Fruit fly (Drosophila melanogaster) whole organism, prepupa: ENCODE results near the gene bys.

Source experiments
- Blimp-1 ChIP-seq: fragments of 200-800 bp; sonication (Bioruptor generic); optimal IDR thresholded peaks from 3 replicates; lab custom pipeline; 2017; ENCODE audit warnings: missing biosample characterization, missing genetic modification characterization, mild to moderate bottlenecking, moderate library complexity, missing genetic modification reagents
- CG10631 ChIP-seq: fragments of 200-800 bp; sonication (Bioruptor generic); optimal IDR thresholded peaks from 2 replicates; lab custom pipeline; 2016; ENCODE audit warnings: missing biosample characterization, missing genetic modification characterization
- CG11294 ChIP-seq: fragments of 200-800 bp; sonication (Bioruptor generic); IDR thresholded peaks from 2 replicates; pipeline ENCODE4 v1.3.6; 2022; ENCODE audit warnings: missing biosample characterization, missing genetic modification characterization
- CG11762 ChIP-seq: fragments of 200-800 bp; sonication (Bioruptor generic); optimal IDR thresholded peaks from 3 replicates; lab custom pipeline; 2016; ENCODE audit warnings: missing biosample characterization, missing genetic modification characterization; ENCODE audit not compliant: insufficient read depth
- CG11902 ChIP-seq: fragments of 200-800 bp; sonication (Bioruptor generic); optimal IDR thresholded peaks from 3 replicates; lab custom pipeline; 2016; ENCODE audit warnings: missing biosample characterization, missing genetic modification characterization
- CG15336 ChIP-seq: fragments of 200-800 bp; sonication (Bioruptor generic); IDR thresholded peaks from 2 replicates; pipeline ENCODE4 v1.3.6; 2022; ENCODE audit warnings: missing biosample characterization, missing genetic modification characterization
- CG1621 ChIP-seq: fragments of 200-800 bp; sonication (Bioruptor generic); optimal IDR thresholded peaks from 3 replicates; lab custom pipeline; 2018; ENCODE audit warnings: missing biosample characterization, mild to moderate bottlenecking, missing genetic modification characterization
- CG16779 ChIP-seq: fragments of 200-800 bp; sonication (Bioruptor generic); optimal IDR thresholded peaks from 3 replicates; lab custom pipeline; 2017; ENCODE audit warnings: missing biosample characterization, mild to moderate bottlenecking, missing genetic modification characterization
- CG3032 ChIP-seq: fragments of 200-800 bp; optimal IDR thresholded peaks from 2 replicates; lab custom pipeline; 2019; ENCODE audit warnings: missing biosample characterization, mild to moderate bottlenecking, missing genetic modification characterization, moderate library complexity
- CG31627 ChIP-seq: fragments of 200-800 bp; sonication (Bioruptor generic); optimal IDR thresholded peaks from 3 replicates; lab custom pipeline; 2016; ENCODE audit warnings: missing biosample characterization, missing genetic modification characterization
- CG32006 ChIP-seq: fragments of 200-800 bp; sonication (Bioruptor generic); optimal IDR thresholded peaks from 3 replicates; lab custom pipeline; 2017; ENCODE audit warnings: missing biosample characterization, mild to moderate bottlenecking, missing genetic modification characterization
- CG3919 ChIP-seq: fragments of 200-800 bp; sonication (Bioruptor generic); optimal IDR thresholded peaks from 3 replicates; lab custom pipeline; 2016; ENCODE audit warnings: missing biosample characterization, missing genetic modification characterization
- CG4318 ChIP-seq: fragments of 200-800 bp; sonication (Bioruptor generic); optimal IDR thresholded peaks from 3 replicates; lab custom pipeline; 2017; ENCODE audit warnings: missing biosample characterization, mild to moderate bottlenecking, missing genetic modification characterization
- CG6163 ChIP-seq: fragments of 200-800 bp; sonication (Bioruptor generic); IDR thresholded peaks from 3 replicates; pipeline ENCODE4 v1.3.6; 2022; ENCODE audit warnings: missing biosample characterization, missing genetic modification characterization
- CG6276 ChIP-seq: fragments of 200-800 bp; sonication (Bioruptor generic); optimal IDR thresholded peaks from 2 replicates; lab custom pipeline; 2017; ENCODE audit warnings: missing biosample characterization, mild to moderate bottlenecking, missing genetic modification characterization
- CG6792 ChIP-seq: fragments of 200-800 bp; sonication (Bioruptor generic); optimal IDR thresholded peaks from 3 replicates; lab custom pipeline; 2016; ENCODE audit warnings: missing biosample characterization, missing genetic modification characterization
- CG6808 ChIP-seq: fragments of 200-800 bp; sonication (Bioruptor generic); optimal IDR thresholded peaks from 3 replicates; lab custom pipeline; 2017; ENCODE audit warnings: missing biosample characterization, missing genetic modification characterization, mild to moderate bottlenecking, moderate library complexity, missing genetic modification reagents
- CG6854 ChIP-seq: fragments of 200-800 bp; sonication (Bioruptor generic); optimal IDR thresholded peaks from 2 replicates; lab custom pipeline; 2017; ENCODE audit warnings: missing biosample characterization, mild to moderate bottlenecking, missing genetic modification characterization
- CG8319 ChIP-seq: fragments of 200-800 bp; sonication (Bioruptor generic); optimal IDR thresholded peaks from 3 replicates; lab custom pipeline; 2016; ENCODE audit warnings: missing biosample characterization, missing genetic modification characterization
- Eip75B ChIP-seq: fragments of 200-800 bp; sonication (Bioruptor generic); optimal IDR thresholded peaks from 3 replicates; lab custom pipeline; 2016; ENCODE audit warnings: missing biosample characterization, missing genetic modification characterization
- Eip78C ChIP-seq: fragments of 200-800 bp; sonication (Bioruptor generic); peaks from one replicate; lab custom pipeline; 2016; ENCODE audit warnings: missing biosample characterization, missing genetic modification characterization
- Ets21C ChIP-seq: fragments of 200-800 bp; sonication (Bioruptor generic); optimal IDR thresholded peaks from 3 replicates; lab custom pipeline; 2016; ENCODE audit warnings: missing biosample characterization, missing genetic modification characterization
- Ets96B ChIP-seq: fragments of 200-800 bp; optimal IDR thresholded peaks from 2 replicates; lab custom pipeline; 2019; ENCODE audit warnings: missing biosample characterization, mild to moderate bottlenecking, missing genetic modification characterization, moderate library complexity
- Gug ChIP-seq: fragments of 200-800 bp; sonication (Bioruptor generic); IDR thresholded peaks from 2 replicates; pipeline ENCODE4 v1.3.6; 2022; ENCODE audit warnings: missing biosample characterization, missing genetic modification characterization
- Hr39 ChIP-seq: fragments of 200-800 bp; sonication (Bioruptor generic); optimal IDR thresholded peaks from 2 replicates; lab custom pipeline; 2016; ENCODE audit warnings: missing biosample characterization, missing genetic modification characterization
- Hr4 ChIP-seq: fragments of 200-800 bp; sonication (Bioruptor generic); optimal IDR thresholded peaks from 3 replicates; lab custom pipeline; 2016; ENCODE audit warnings: missing biosample characterization, missing genetic modification characterization
- Lpt ChIP-seq: fragments of 200-800 bp; sonication (Bioruptor generic); optimal IDR thresholded peaks from 3 replicates; lab custom pipeline; 2016; ENCODE audit warnings: missing biosample characterization, missing genetic modification characterization
- Met ChIP-seq: fragments of 200-800 bp; sonication (Bioruptor generic); optimal IDR thresholded peaks from 3 replicates; lab custom pipeline; 2016; ENCODE audit warnings: missing biosample characterization, missing genetic modification characterization
- Smox ChIP-seq: fragments of 200-800 bp; sonication (Bioruptor generic); optimal IDR thresholded peaks from 3 replicates; lab custom pipeline; 2016; ENCODE audit warnings: missing biosample characterization, missing genetic modification characterization
- Sox14 ChIP-seq: fragments of 200-800 bp; sonication (Bioruptor generic); optimal IDR thresholded peaks from 3 replicates; lab custom pipeline; 2016; ENCODE audit warnings: missing biosample characterization, missing genetic modification characterization
- achi ChIP-seq: fragments of 200-800 bp; sonication (Bioruptor generic); optimal IDR thresholded peaks from 3 replicates; lab custom pipeline; 2016; ENCODE audit warnings: missing biosample characterization, missing genetic modification characterization
- acj6 ChIP-seq: fragments of 200-800 bp; sonication (Bioruptor generic); optimal IDR thresholded peaks from 3 replicates; lab custom pipeline; 2016; ENCODE audit warnings: missing biosample characterization, missing genetic modification characterization
- cyc ChIP-seq: fragments of 200-800 bp; sonication (Bioruptor generic); optimal IDR thresholded peaks from 3 replicates; lab custom pipeline; 2016; ENCODE audit warnings: missing biosample characterization, missing genetic modification characterization
- dac ChIP-seq: fragments of 200-800 bp; sonication (Bioruptor generic); optimal IDR thresholded peaks from 2 replicates; lab custom pipeline; 2017; ENCODE audit warnings: missing biosample characterization, mild to moderate bottlenecking, missing genetic modification characterization
- dsx ChIP-seq: fragments of 200-800 bp; optimal IDR thresholded peaks from 3 replicates; lab custom pipeline; 2019; ENCODE audit warnings: missing biosample characterization, mild to moderate bottlenecking, missing genetic modification characterization, moderate library complexity; ENCODE audit not compliant: poor library complexity, severe bottlenecking
- esn ChIP-seq: fragments of 200-800 bp; sonication (Bioruptor generic); optimal IDR thresholded peaks from 2 replicates; lab custom pipeline; 2016; ENCODE audit warnings: missing biosample characterization, mild to moderate bottlenecking, missing genetic modification characterization, moderate library complexity
- fd59A ChIP-seq: fragments of 200-800 bp; sonication (Bioruptor generic); optimal IDR thresholded peaks from 2 replicates; lab custom pipeline; 2017; ENCODE audit warnings: missing biosample characterization, mild to moderate bottlenecking, missing genetic modification characterization, missing genetic modification reagents
- fd85E ChIP-seq: fragments of 200-800 bp; sonication (Bioruptor generic); optimal IDR thresholded peaks from 3 replicates; lab custom pipeline; 2016; ENCODE audit warnings: missing biosample characterization, missing genetic modification characterization
- fkh ChIP-seq: fragments of 200-800 bp; sonication (Bioruptor generic); optimal IDR thresholded peaks from 3 replicates; lab custom pipeline; 2017; ENCODE audit warnings: missing biosample characterization, mild to moderate bottlenecking, missing genetic modification characterization, moderate library complexity
- net ChIP-seq: fragments of 200-800 bp; sonication (Bioruptor generic); optimal IDR thresholded peaks from 3 replicates; lab custom pipeline; 2016; ENCODE audit warnings: missing biosample characterization, missing genetic modification characterization
- salr ChIP-seq, 2 experiments: fragments of 200-800 bp; sonication (Bioruptor generic); optimal IDR thresholded peaks; 3 replicates each; lab custom pipeline; 2016 to 2018; ENCODE audit warnings: missing biosample characterization in 2 of 2, missing genetic modification characterization in 2 of 2, mild to moderate bottlenecking in 1 of 2
- spab ChIP-seq: fragments of 200-800 bp; sonication (Bioruptor generic); optimal IDR thresholded peaks from 2 replicates; lab custom pipeline; 2017; ENCODE audit warnings: missing biosample characterization, mild to moderate bottlenecking, missing genetic modification characterization, missing genetic modification reagents
- ss ChIP-seq, 2 experiments: fragments of 200-800 bp; sonication (Bioruptor generic); optimal IDR thresholded peaks; 2 replicates in 1 of 2; 3 replicates in 1 of 2; lab custom pipeline; 2017 to 2018; ENCODE audit warnings: mild to moderate bottlenecking in 2 of 2, missing biosample characterization in 2 of 2, missing genetic modification characterization in 2 of 2, moderate library complexity in 1 of 2
- svp ChIP-seq: fragments of 200-800 bp; sonication (Bioruptor generic); peaks from one replicate; lab custom pipeline; 2016; ENCODE audit warnings: missing biosample characterization, missing genetic modification characterization
- vri ChIP-seq: fragments of 200-800 bp; sonication (Bioruptor generic); optimal IDR thresholded peaks from 3 replicates; lab custom pipeline; 2016; ENCODE audit warnings: missing biosample characterization, mild to moderate bottlenecking, missing genetic modification characterization

The bys gene

dm6 chrX:7892539-7892899 is 9.2 kb upstream of the bys start (continued):
- TF ChIP-seq Met (GFP tag; lab: Kevin White, UChicago): peak; percentile 72
- TF ChIP-seq CG4318 (GFP tag; lab: Kevin White, UChicago): no peak
- peak; percentile 55 for TF ChIP-seq Ets21C (GFP tag; lab: Kevin White, UChicago)
- TF ChIP-seq CG32006 (GFP tag; lab: Kevin White, UChicago): peak; percentile 71
- TF ChIP-seq Blimp-1 (GFP tag; lab: Kevin White, UChicago): no peak
- no peak for TF ChIP-seq CG1621 (tag; lab: Kevin White, UChicago)
- TF ChIP-seq CG11902 (GFP tag; lab: Kevin White, UChicago): peak; percentile 10
- TF ChIP-seq CG6808 (GFP tag; lab: Kevin White, UChicago): peak; percentile 44
- peak; percentile 46 for TF ChIP-seq CG11762 (GFP tag; lab: Kevin White, UChicago)
- TF ChIP-seq salr (GFP tag; optimal IDR thresholded peaks at IDR 0.05; lab: Kevin White, UChicago): peak in 1 of 2 experiments; percentile 42
- peak; percentile 59 for TF ChIP-seq Eip75B (GFP tag; lab: Kevin White, UChicago)
- TF ChIP-seq dac (GFP tag; lab: Kevin White, UChicago): peak; percentile 28
- peak; percentile 27 for TF ChIP-seq Lpt (GFP tag; lab: Kevin White, UChicago)
- TF ChIP-seq fd85E (GFP tag; lab: Kevin White, UChicago): no peak
- peak; percentile 32 for TF ChIP-seq fd59A (GFP tag; lab: Kevin White, UChicago)
- TF ChIP-seq achi: peak; percentile 53
- peak; percentile 70 for TF ChIP-seq Smox (GFP tag; lab: Kevin White, UChicago)
- TF ChIP-seq fkh (GFP tag; lab: Kevin White, UChicago): no peak
- peak; percentile 44 for TF ChIP-seq Ets96B (tag; lab: Kevin White, UChicago)
- TF ChIP-seq dsx: no peak
- peak; percentile 65 for TF ChIP-seq Hr39 (GFP tag; lab: Kevin White, UChicago)

- peak in 1 of 2 experiments; percentile 4 for TF ChIP-seq ss (GFP tag; optimal IDR thresholded peaks at IDR 0.05; lab: Kevin White, UChicago)
- no peak for TF ChIP-seq CG11294 (GFP tag; lab: Robert Waterston, UW)
- no peak for TF ChIP-seq fd85E (GFP tag; lab: Kevin White, UChicago)
- peak; percentile 48 for TF ChIP-seq Ets96B (tag; lab: Kevin White, UChicago)
- TF ChIP-seq Hr4 (GFP tag; lab: Kevin White, UChicago): peak; percentile 52
- peak; percentile 70 for TF ChIP-seq vri (GFP tag; lab: Kevin White, UChicago)
- peak; percentile 58 for TF ChIP-seq Eip78C
- peak; percentile 52 for TF ChIP-seq Met (GFP tag; lab: Kevin White, UChicago)
- TF ChIP-seq Gug: no peak
- TF ChIP-seq fd59A (GFP tag; lab: Kevin White, UChicago): no peak
- TF ChIP-seq CG16779 (tag; lab: Kevin White, UChicago): no peak
- peak; percentile 41 for TF ChIP-seq CG6792 (GFP tag; lab: Kevin White, UChicago)
- no peak for TF ChIP-seq CG15336 (GFP tag; lab: Robert Waterston, UW)
- TF ChIP-seq CG10631 (GFP tag; lab: Kevin White, UChicago): peak; percentile 73
- peak; percentile 7 for TF ChIP-seq Sox14 (GFP tag; lab: Kevin White, UChicago)
- peak; percentile 24 for TF ChIP-seq dsx
- peak; percentile 6 for TF ChIP-seq CG32006 (GFP tag; lab: Kevin White, UChicago)
- no peak for TF ChIP-seq spab
- peak; percentile 56; the same call in 2 of the 3 replicates for TF ChIP-seq CG6163 (GFP tag; lab: Robert Waterston, UW)
- TF ChIP-seq CG6854 (GFP tag; lab: Kevin White, UChicago): no peak
- peak; percentile 51 for TF ChIP-seq acj6 (GFP tag; lab: Kevin White, UChicago)
- TF ChIP-seq salr (GFP tag; optimal IDR thresholded peaks at IDR 0.05; lab: Kevin White, UChicago): peak in 1 of 2 experiments; percentile 10
- no peak for TF ChIP-seq CG8319 (GFP tag; lab: Kevin White, UChicago)
- TF ChIP-seq svp (GFP tag; lab: Kevin White, UChicago): peak; percentile 65
- TF ChIP-seq cyc: peak; percentile 46
- peak; percentile 59 for TF ChIP-seq CG3919 (GFP tag; lab: Kevin White, UChicago)
- TF ChIP-seq achi: peak; percentile 76
- no peak for TF ChIP-seq CG6276 (GFP tag; lab: Kevin White, UChicago)
- TF ChIP-seq CG31627: peak; percentile 50
- TF ChIP-seq Blimp-1 (GFP tag; lab: Kevin White, UChicago): no peak
- TF ChIP-seq Ets21C (GFP tag; lab: Kevin White, UChicago): peak; percentile 13
- no peak for TF ChIP-seq net (GFP tag; lab: Kevin White, UChicago)
- no peak for TF ChIP-seq CG4318 (GFP tag; lab: Kevin White, UChicago)
- TF ChIP-seq Smox (GFP tag; lab: Kevin White, UChicago): peak; percentile 57
- TF ChIP-seq CG3032: peak; percentile 51
- TF ChIP-seq esn: peak; percentile 59
- TF ChIP-seq CG11902 (GFP tag; lab: Kevin White, UChicago): peak; percentile 1
- TF ChIP-seq CG1621 (tag; lab: Kevin White, UChicago): no peak
Measured at dm6 chrX:7893411-7894122, 8.1 kb upstream of the bys start, which contains the start of the genes CG45089, ND-MNLL and p115. CG45089 (minus strand) TSS chrX:7893798. ND-MNLL (minus strand) TSS chrX:7893798. p115 (plus strand) TSS chrX:7894031.
